Fruit fly (Drosophila melanogaster) whole organism, larva: Measurements from ENCODE around the gene CG31705.

ENCODE experiments used
- noc ChIP-seq: fragments of 200-800 bp; sonication (Bioruptor generic); optimal IDR thresholded peaks from 3 replicates; lab custom pipeline; 2019; ENCODE audit warnings: missing biosample characterization, mild to moderate bottlenecking, missing genetic modification characterization, moderate library complexity

The CG31705 gene

dm6 chr2L:11488465-11489037 is 39.5 kb downstream of the CG31705 start:
- no peak for TF ChIP-seq noc (tag; lab: Kevin White, UChicago)

DNA sequence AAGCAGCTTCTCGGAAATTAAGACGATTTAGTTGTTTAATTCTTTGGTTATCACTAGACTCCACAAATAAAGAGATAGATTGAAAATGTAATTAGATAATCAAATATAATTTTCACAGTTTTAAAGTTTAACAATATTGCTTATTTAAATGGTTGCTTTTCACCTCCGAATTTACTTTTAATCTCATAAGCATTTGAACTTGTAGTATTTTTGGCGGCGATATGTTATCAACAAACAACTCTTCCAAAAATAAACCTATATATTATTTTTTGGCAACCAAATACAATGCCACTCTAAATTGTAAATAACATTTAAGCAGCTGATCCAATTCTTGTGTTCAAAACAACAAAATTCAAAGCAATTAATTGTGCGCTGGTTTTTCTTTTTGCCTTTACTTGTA is 43.6 kb downstream of the CG31705 start, which contains the start of the genes CG43355 and sala:
TSS of gene CG43355 (plus strand) at position 301 of the 400 bp plus-strand sequence.
TSS of gene sala (plus strand) at position 301 of the 400 bp plus-strand sequence.
- no peak for TF ChIP-seq noc (tag; lab: Kevin White, UChicago)

- TF ChIP-seq noc (tag; lab: Kevin White, UChicago), result no peak
Measured at dm6 chr2L:11474960-11475359, 53.0 kb downstream of the CG31705 start.
